Worm (Caenorhabditis elegans): ENCODE results near the gene ZK154.6.

DNA sequence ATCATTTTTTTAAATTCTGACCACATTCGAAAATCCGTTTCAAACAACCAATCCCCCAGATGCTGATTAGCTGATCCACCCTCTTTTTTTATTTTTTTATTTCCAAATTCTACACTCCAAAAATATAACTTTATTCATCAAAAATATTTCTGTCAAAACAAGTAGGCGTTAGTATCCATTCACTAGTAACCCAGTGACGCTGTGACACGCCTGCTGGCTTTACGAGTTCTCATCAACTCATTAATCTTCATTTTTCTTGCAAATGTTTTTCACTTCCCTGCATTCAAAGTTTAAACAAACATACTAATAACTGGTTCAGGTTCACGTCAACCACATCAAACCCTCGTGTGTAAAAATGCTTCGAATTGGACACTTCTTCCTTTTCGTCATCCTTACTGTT is 45.2 kb upstream of the ZK154.6 start, which contains the start of gene nlp-101:
- no peak for TF ChIP-seq W03F9.2 (tag; optimal IDR thresholded peaks at IDR 0.05)
- TF ChIP-seq him-1 (tag; optimal IDR thresholded peaks at IDR 0.05), result no peak
- no peak for TF ChIP-seq dao-5 (tag; optimal IDR thresholded peaks at IDR 0.05)

Measured in whole organism, L4/young adult.